Fruit fly (Drosophila melanogaster): ENCODE measurements around the gene aus.

The aus gene

DNA sequence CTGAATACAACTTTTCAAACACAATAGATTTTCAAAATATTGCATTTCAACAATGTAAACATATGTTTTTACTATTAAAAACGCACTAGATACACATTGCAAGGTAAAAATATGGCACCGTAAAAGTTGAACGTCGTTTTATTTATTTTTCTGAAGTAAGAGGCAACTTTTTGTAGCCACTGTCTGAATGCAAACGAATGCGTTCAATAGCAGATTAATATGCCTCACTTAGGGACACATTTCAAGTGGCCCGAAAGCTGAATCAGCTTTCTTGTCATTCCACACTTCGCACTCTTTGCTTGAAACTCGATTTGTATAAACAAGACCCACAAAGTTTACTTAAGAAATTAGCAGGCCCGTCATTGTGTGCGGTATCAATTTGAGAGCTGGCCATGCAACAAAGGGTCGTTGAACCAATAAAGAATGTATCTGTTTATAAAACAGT lies 491 bp upstream of the aus start (continued):
- TF ChIP-seq nom (GFP tag; optimal IDR thresholded peaks at IDR 0.05) (no peak), gt (GFP tag; IDR thresholded peaks at IDR 0.05) (no peak), MESR4 (GFP tag; optimal IDR thresholded peaks at IDR 0.05) (no peak), CG5953 (GFP tag; IDR thresholded peaks at IDR 0.05) (no peak), Hr78 (GFP tag; optimal IDR thresholded peaks at IDR 0.05) (no peak), CG7928 (GFP tag; optimal IDR thresholded peaks at IDR 0.05) (no peak), CG13894 (tag; optimal IDR thresholded peaks at IDR 0.05) (no peak), CG34422 (GFP tag; IDR thresholded peaks at IDR 0.05) (no peak), sima (GFP tag; optimal IDR thresholded peaks at IDR 0.05) (no peak), Fer3 (tag; optimal IDR thresholded peaks at IDR 0.05) (peak; percentile 55), Mes4 (GFP tag; optimal IDR thresholded peaks at IDR 0.05) (peak; percentile 39), zen (tag; optimal IDR thresholded peaks at IDR 0.05) (no peak), CG1233 (GFP tag; optimal IDR thresholded peaks at IDR 0.05) (peak; percentile 62), dati (GFP tag; IDR thresholded peaks at IDR 0.05) (no peak), pfk (GFP tag; optimal IDR thresholded peaks at IDR 0.05) (peak; percentile 64), CG6683 (GFP tag; optimal IDR thresholded peaks at IDR 0.05) (peak; percentile 2), CG15696 (tag; optimal IDR thresholded peaks at IDR 0.05) (no peak), CG2678 (tag; optimal IDR thresholded peaks at IDR 0.05) (no peak), Pdp1 (GFP tag; optimal IDR thresholded peaks at IDR 0.05) (no peak), Hr51 (GFP tag; optimal IDR thresholded peaks at IDR 0.05) (no peak), Aef1 (GFP tag; IDR thresholded peaks at IDR 0.05) (no peak), Sox102F (GFP tag; optimal IDR thresholded peaks at IDR 0.05) (no peak), Ada2b (GFP tag; IDR thresholded peaks at IDR 0.05) (no peak), pan (optimal IDR thresholded peaks at IDR 0.05) (no peak), pan (GFP tag; optimal IDR thresholded peaks at IDR 0.05 in 1 of 2, IDR thresholded peaks at IDR 0.05 in 1 of 2) (no peak), Myb (GFP tag; optimal IDR thresholded peaks at IDR 0.05) (no peak), Elba2 (GFP tag; optimal IDR thresholded peaks at IDR 0.05) (no peak), cad (GFP tag; optimal IDR thresholded peaks at IDR 0.05) (no peak), CG1024 (GFP tag; IDR thresholded peaks at IDR 0.05) (no peak), fd64A (GFP tag; optimal IDR thresholded peaks at IDR 0.05) (peak; percentile 89), CG17328 (GFP tag; IDR thresholded peaks at IDR 0.05) (no peak), CG13287 (GFP tag; IDR thresholded peaks at IDR 0.05; ENCODE audit: partially characterized antibody) (no peak), CG8388 (GFP tag; optimal IDR thresholded peaks at IDR 0.05) (peak; percentile 75), CG18764 (GFP tag; optimal IDR thresholded peaks at IDR 0.05) (peak; percentile 26), zf30C (GFP tag; optimal IDR thresholded peaks at IDR 0.05) (no peak), caup (GFP tag; optimal IDR thresholded peaks at IDR 0.05; ENCODE audit: severe bottlenecking) (peak; percentile 66), psq (GFP tag; optimal IDR thresholded peaks at IDR 0.05) (no peak), Dref (GFP tag; IDR thresholded peaks at IDR 0.05) (no peak), CG30020 (tag; optimal IDR thresholded peaks at IDR 0.05) (no peak), sug (tag; optimal IDR thresholded peaks at IDR 0.05) (no peak), Poxn (GFP tag; IDR thresholded peaks at IDR 0.05) (no peak), CG1602 (GFP tag; optimal IDR thresholded peaks at IDR 0.05) (no peak), Vsx1 (GFP tag; optimal IDR thresholded peaks at IDR 0.05) (peak; percentile 77), exex (tag; optimal IDR thresholded peaks at IDR 0.05) (no peak), sd (tag; optimal IDR thresholded peaks at IDR 0.05) (no peak), Neu2 (GFP tag; optimal IDR thresholded peaks at IDR 0.05; ENCODE audit: borderline replicate concordance) (no peak), H15 (GFP tag; IDR thresholded peaks at IDR 0.05) (no peak), CG2120 (GFP tag; optimal IDR thresholded peaks at IDR 0.05) (no peak), CG8089 (GFP tag; optimal IDR thresholded peaks at IDR 0.05) (peak; percentile 23), CG3281 (GFP tag; optimal IDR thresholded peaks at IDR 0.05) (peak; percentile 53), CG33557 (GFP tag; optimal IDR thresholded peaks at IDR 0.05) (peak; percentile 37)

Measured in whole organism, embryonic.